Fruit fly (Drosophila melanogaster) whole organism, embryonic: ENCODE data around the gene Gcn5.
A peak's percentile ranks its signal among the peaks of the same experiment; 100 is the strongest.

Source experiments
- Atf3 ChIP-seq: fragments of 200-800 bp; sonication (Bioruptor generic); optimal IDR thresholded peaks from 3 replicates; lab custom pipeline; 2016; ENCODE audit warnings: missing biosample characterization, missing genetic modification characterization
- CG10543 ChIP-seq: fragments of 200-800 bp; sonication (Bioruptor generic); optimal IDR thresholded peaks from 3 replicates; lab custom pipeline; 2017; ENCODE audit warnings: missing biosample characterization, mild to moderate bottlenecking, missing genetic modification characterization, moderate library complexity
- CG13624 ChIP-seq: fragments of 200-800 bp; sonication (Bioruptor generic); optimal IDR thresholded peaks from 2 replicates; lab custom pipeline; 2016; ENCODE audit warnings: missing biosample characterization, missing genetic modification characterization
- CG14710 ChIP-seq: fragments of 200-800 bp; sonication (Bioruptor generic); optimal IDR thresholded peaks from 3 replicates; lab custom pipeline; 2019; ENCODE audit warnings: missing biosample characterization, mild to moderate bottlenecking, missing genetic modification characterization, moderate library complexity
- CG15601 ChIP-seq: fragments of 200-800 bp; sonication (Bioruptor generic); optimal IDR thresholded peaks from 3 replicates; lab custom pipeline; 2019; ENCODE audit warnings: missing biosample characterization, mild to moderate bottlenecking, missing genetic modification characterization, moderate library complexity
- CG18619 ChIP-seq: fragments of 200-800 bp; sonication (Bioruptor generic); optimal IDR thresholded peaks from 3 replicates; lab custom pipeline; 2017; ENCODE audit warnings: missing biosample characterization, mild to moderate bottlenecking, missing genetic modification characterization
- CG2120 ChIP-seq: fragments of 200-800 bp; sonication (Bioruptor generic); optimal IDR thresholded peaks from 3 replicates; lab custom pipeline; 2016; ENCODE audit warnings: missing biosample characterization, missing genetic modification characterization
- CG30020 ChIP-seq: fragments of 200-800 bp; optimal IDR thresholded peaks from 2 replicates; lab custom pipeline; 2019; ENCODE audit warnings: missing biosample characterization, mild to moderate bottlenecking, missing genetic modification characterization, moderate library complexity
- CG3838 ChIP-seq: fragments of 200-800 bp; sonication (Bioruptor generic); optimal IDR thresholded peaks from 3 replicates; lab custom pipeline; 2016; ENCODE audit warnings: missing biosample characterization, missing genetic modification characterization
- CG4854 ChIP-seq: fragments of 200-800 bp; sonication (Bioruptor generic); optimal IDR thresholded peaks from 2 replicates; lab custom pipeline; 2016; ENCODE audit warnings: missing biosample characterization, missing genetic modification characterization, inconsistent platforms
- CG6689 ChIP-seq: fragments of 200-800 bp; sonication (Bioruptor generic); IDR thresholded peaks from 2 replicates; pipeline ENCODE4 v1.3.6; 2022; ENCODE audit warnings: missing biosample characterization, missing genetic modification characterization
- CG6765 ChIP-seq: fragments of 200-800 bp; sonication (Bioruptor generic); optimal IDR thresholded peaks from 3 replicates; lab custom pipeline; 2017; ENCODE audit warnings: missing biosample characterization, mild to moderate bottlenecking, missing genetic modification characterization
- CG7271 ChIP-seq: fragments of 200-800 bp; sonication (Bioruptor generic); optimal IDR thresholded peaks from 2 replicates; lab custom pipeline; 2018; ENCODE audit warnings: missing biosample characterization, mild to moderate bottlenecking, missing genetic modification characterization, moderate library complexity
- CG8478 ChIP-seq: fragments of >200 bp; optimal IDR thresholded peaks from 2 replicates; lab custom pipeline; 2018
- CG8924 ChIP-seq: fragments of 200-800 bp; optimal IDR thresholded peaks from 3 replicates; lab custom pipeline; 2019; ENCODE audit warnings: missing biosample characterization, mild to moderate bottlenecking, missing genetic modification characterization, moderate library complexity
- Chrac-16 ChIP-seq: fragments of 200-800 bp; sonication (Bioruptor generic); optimal IDR thresholded peaks from 3 replicates; lab custom pipeline; 2016; ENCODE audit warnings: missing biosample characterization, missing genetic modification characterization
- D ChIP-seq, 2 experiments: fragments of 200-800 bp in 1 of 2; fragments of >200 bp in 1 of 2; sonication (Bioruptor generic) in 1 of 2; optimal IDR thresholded peaks; 2 replicates in 1 of 2; 3 replicates in 1 of 2; lab custom pipeline; 2017; ENCODE audit warnings: mild to moderate bottlenecking in 1 of 2, missing biosample characterization in 1 of 2, missing genetic modification characterization in 1 of 2, missing genetic modification reagents in 1 of 2
- Dad ChIP-seq: fragments of 200-800 bp; sonication (Bioruptor generic); optimal IDR thresholded peaks from 3 replicates; lab custom pipeline; 2016; ENCODE audit warnings: missing biosample characterization, missing genetic modification characterization
- Dek ChIP-seq: fragments of 200-800 bp; sonication (Bioruptor generic); optimal IDR thresholded peaks from 3 replicates; lab custom pipeline; 2019; ENCODE audit warnings: missing biosample characterization, mild to moderate bottlenecking, missing genetic modification characterization, moderate library complexity
- E2f2 ChIP-seq: fragments of 200-800 bp; sonication (Bioruptor generic); IDR thresholded peaks from 2 replicates; pipeline ENCODE4 v1.3.6; 2022; ENCODE audit warnings: missing biosample characterization, missing genetic modification characterization
- Ets65A ChIP-seq: fragments of 200-800 bp; sonication (Bioruptor generic); peaks from one replicate; lab custom pipeline; 2016; ENCODE audit warnings: missing biosample characterization, missing genetic modification characterization
- HLH54F ChIP-seq: fragments of 200-800 bp; sonication (Bioruptor generic); optimal IDR thresholded peaks from 3 replicates; lab custom pipeline; 2016; ENCODE audit warnings: missing biosample characterization, missing genetic modification characterization
- Hand ChIP-seq: fragments of 200-800 bp; sonication (Bioruptor generic); optimal IDR thresholded peaks from 2 replicates; lab custom pipeline; 2017; ENCODE audit warnings: mild to moderate bottlenecking, missing biosample characterization, missing genetic modification reagents, missing genetic modification characterization
- Hsf ChIP-seq: fragments of 200-800 bp; sonication (Bioruptor generic); optimal IDR thresholded peaks from 3 replicates; lab custom pipeline; 2016; ENCODE audit warnings: missing biosample characterization, missing genetic modification characterization
- Opbp ChIP-seq: fragments of 200-800 bp; sonication (Bioruptor generic); IDR thresholded peaks from 3 replicates; pipeline ENCODE4 v1.3.6; 2022; ENCODE audit warnings: missing biosample characterization, missing genetic modification characterization; ENCODE audit not compliant: partially characterized antibody
- Optix ChIP-seq: fragments of 200-800 bp; sonication (Bioruptor generic); IDR thresholded peaks from 3 replicates; pipeline ENCODE4 v1.3.6; 2022; ENCODE audit warnings: missing biosample characterization, missing genetic modification characterization
- Ravus ChIP-seq: fragments of 200-800 bp; sonication (Bioruptor generic); IDR thresholded peaks from 2 replicates; pipeline ENCODE4 v1.3.6; 2022; ENCODE audit warnings: missing biosample characterization, missing genetic modification characterization
- Stat92E ChIP-seq, 3 experiments: fragments of >200 bp in 2 of 3; fragments of 200-800 bp in 1 of 3; sonication (Bioruptor generic) in 1 of 3; optimal IDR thresholded peaks; 2 replicates each; lab custom pipeline; 2017 to 2019; ENCODE audit warnings: missing biosample characterization in 3 of 3, missing genetic modification characterization in 3 of 3, mild to moderate bottlenecking in 1 of 3, moderate library complexity in 1 of 3
- Xrp1 ChIP-seq: fragments of 200-800 bp; sonication (Bioruptor generic); IDR thresholded peaks from 2 replicates; pipeline ENCODE4 v1.3.6; 2022; ENCODE audit warnings: missing biosample characterization, missing genetic modification characterization
- ato ChIP-seq: fragments of 200-800 bp; sonication (Bioruptor generic); IDR thresholded peaks from 2 replicates; pipeline ENCODE4 v1.3.6; 2022; ENCODE audit warnings: missing biosample characterization, missing genetic modification characterization; ENCODE audit not compliant: partially characterized antibody
- cad ChIP-seq: fragments of >200 bp; optimal IDR thresholded peaks from 2 replicates; lab custom pipeline; 2017; ENCODE audit warnings: missing biosample characterization, missing genetic modification characterization
- cato ChIP-seq: fragments of 200-800 bp; sonication (Bioruptor generic); optimal IDR thresholded peaks from 2 replicates; lab custom pipeline; 2016; ENCODE audit warnings: missing biosample characterization, missing genetic modification characterization, borderline replicate concordance
- chm ChIP-seq: fragments of 200-800 bp; sonication (Bioruptor generic); IDR thresholded peaks from 2 replicates; pipeline ENCODE4 v1.3.6; 2022; ENCODE audit warnings: missing biosample characterization, missing genetic modification characterization
- crol ChIP-seq: fragments of 200-800 bp; sonication (Bioruptor generic); IDR thresholded peaks from 2 replicates; pipeline ENCODE4 v1.3.6; 2022; ENCODE audit warnings: missing biosample characterization, missing genetic modification characterization
- crp ChIP-seq, 2 experiments: fragments of 200-800 bp; sonication (Bioruptor generic); optimal IDR thresholded peaks; 2 replicates in 1 of 2; 3 replicates in 1 of 2; lab custom pipeline; 2017; ENCODE audit warnings: missing biosample characterization in 2 of 2, missing genetic modification characterization in 2 of 2, mild to moderate bottlenecking in 1 of 2, moderate library complexity in 1 of 2
- da ChIP-seq: fragments of 200-800 bp; sonication (Bioruptor generic); optimal IDR thresholded peaks from 2 replicates; lab custom pipeline; 2016; ENCODE audit warnings: missing biosample characterization, missing genetic modification characterization
- ewg ChIP-seq: fragments of 200-800 bp; sonication (Bioruptor generic); optimal IDR thresholded peaks from 3 replicates; lab custom pipeline; 2017; ENCODE audit warnings: mild to moderate bottlenecking, missing biosample characterization, missing genetic modification reagents, missing genetic modification characterization
- hbn ChIP-seq: fragments of 200-800 bp; sonication (Bioruptor generic); IDR thresholded peaks from 2 replicates; pipeline ENCODE4 v1.3.6; 2022; ENCODE audit warnings: missing biosample characterization, missing genetic modification characterization; ENCODE audit not compliant: partially characterized antibody
- kah ChIP-seq: fragments of 200-800 bp; sonication (Bioruptor generic); optimal IDR thresholded peaks from 2 replicates; lab custom pipeline; 2018; ENCODE audit warnings: missing biosample characterization, mild to moderate bottlenecking, missing genetic modification characterization
- ken ChIP-seq: fragments of 200-800 bp; sonication (Bioruptor generic); IDR thresholded peaks from 3 replicates; pipeline ENCODE4 v1.3.6; 2022; ENCODE audit warnings: missing biosample characterization, missing genetic modification characterization
- lab ChIP-seq: fragments of 200-800 bp; sonication (Bioruptor generic); optimal IDR thresholded peaks from 3 replicates; lab custom pipeline; 2017; ENCODE audit warnings: missing biosample characterization, missing genetic modification characterization, mild to moderate bottlenecking, moderate library complexity, missing genetic modification reagents
- repo ChIP-seq: fragments of 200-800 bp; sonication (Bioruptor generic); optimal IDR thresholded peaks from 2 replicates; lab custom pipeline; 2016; ENCODE audit warnings: missing biosample characterization, missing genetic modification characterization
- sd ChIP-seq: fragments of 200-800 bp; sonication (Bioruptor generic); optimal IDR thresholded peaks from 3 replicates; lab custom pipeline; 2018; ENCODE audit warnings: missing biosample characterization, mild to moderate bottlenecking, missing genetic modification characterization, moderate library complexity
- sr ChIP-seq: fragments of 200-800 bp; sonication (Bioruptor generic); IDR thresholded peaks from 3 replicates; pipeline ENCODE4 v1.3.6; 2022; ENCODE audit warnings: missing biosample characterization, missing genetic modification characterization
- sug ChIP-seq: fragments of 200-800 bp; optimal IDR thresholded peaks from 2 replicates; lab custom pipeline; 2019; ENCODE audit warnings: missing biosample characterization, mild to moderate bottlenecking, missing genetic modification characterization, moderate library complexity
- tin ChIP-seq: fragments of 200-800 bp; sonication (Bioruptor generic); optimal IDR thresholded peaks from 3 replicates; lab custom pipeline; 2016; ENCODE audit warnings: missing biosample characterization, missing genetic modification characterization
- vfl ChIP-seq: fragments of 200-800 bp; sonication (Bioruptor generic); optimal IDR thresholded peaks from 2 replicates; lab custom pipeline; 2016; ENCODE audit warnings: missing biosample characterization, missing genetic modification characterization
- zen2 ChIP-seq: fragments of 200-800 bp; sonication (Bioruptor generic); IDR thresholded peaks from 3 replicates; pipeline ENCODE4 v1.3.6; 2022; ENCODE audit warnings: missing biosample characterization, missing genetic modification characterization; ENCODE audit not compliant: partially characterized antibody
- zf30C ChIP-seq: fragments of 200-800 bp; sonication (Bioruptor generic); optimal IDR thresholded peaks from 3 replicates; lab custom pipeline; 2018; ENCODE audit warnings: missing biosample characterization, mild to moderate bottlenecking, missing genetic modification characterization
- zfh1 ChIP-seq: fragments of 200-800 bp; sonication (Bioruptor generic); IDR thresholded peaks from 3 replicates; pipeline ENCODE4 v1.3.6; 2022; ENCODE audit warnings: missing biosample characterization, missing genetic modification characterization

Gene Gcn5

DNA sequence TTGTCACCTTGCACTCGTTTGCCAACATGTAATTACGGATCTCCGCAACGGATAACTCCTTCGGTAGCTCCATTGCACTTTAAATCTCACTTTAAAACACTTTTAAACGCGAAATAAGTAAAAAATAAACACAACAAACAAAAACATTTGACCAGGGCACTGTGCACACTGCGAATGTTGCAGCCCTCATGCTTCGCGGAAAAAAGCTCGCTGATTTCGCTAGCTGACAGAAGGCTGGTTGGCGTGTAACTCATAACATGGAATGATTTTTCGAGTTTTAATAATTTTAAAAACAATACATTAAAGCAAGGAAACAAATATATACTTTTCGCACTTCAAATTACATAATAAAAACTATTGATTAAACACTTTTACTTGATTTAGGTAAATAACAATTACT, 48.6 kb upstream of the Gcn5 start, which contains the start of gene sowah (continued):
- no peak for TF ChIP-seq D (optimal IDR thresholded peaks at IDR 0.05; lab: Kevin White, UChicago)
- TF ChIP-seq D (GFP tag; optimal IDR thresholded peaks at IDR 0.05; lab: Kevin White, UChicago), result no peak
- TF ChIP-seq ken (GFP tag; lab: Robert Waterston, UW), result peak; percentile 68; the same call in 2 of the 3 replicates
- TF ChIP-seq CG15601, result peak; percentile 28
- TF ChIP-seq CG13624 (GFP tag; lab: Kevin White, UChicago), result peak; percentile 52
- peak; percentile 35 for TF ChIP-seq zf30C (GFP tag; lab: Kevin White, UChicago)
- peak; percentile 57 for TF ChIP-seq CG2120 (GFP tag; lab: Kevin White, UChicago)
- peak; percentile 30 for TF ChIP-seq vfl (GFP tag; lab: Kevin White, UChicago)
- peak; percentile 23 for TF ChIP-seq CG18619 (GFP tag; lab: Kevin White, UChicago)
- TF ChIP-seq Chrac-16 (GFP tag; lab: Kevin White, UChicago), result peak; percentile 29
- peak; percentile 57 for TF ChIP-seq E2f2
- TF ChIP-seq Atf3 (GFP tag; lab: Kevin White, UChicago), result peak; percentile 55
- TF ChIP-seq hbn (GFP tag; lab: Robert Waterston, UW), result no peak
- TF ChIP-seq ewg (GFP tag; lab: Kevin White, UChicago), result peak; percentile 65
- TF ChIP-seq zen2 (GFP tag; lab: Robert Waterston, UW), result no peak
- TF ChIP-seq Optix, result peak; percentile 23; the same call in 1 of the 3 replicates
- TF ChIP-seq cad, result no peak
- peak; percentile 8 for TF ChIP-seq repo (GFP tag; lab: Kevin White, UChicago)
- TF ChIP-seq Ravus, result no peak
- TF ChIP-seq CG3838 (GFP tag; lab: Kevin White, UChicago), result peak; percentile 94
- peak; percentile 37; the same call in 1 of the 2 replicates for TF ChIP-seq CG6689 (GFP tag; lab: Robert Waterston, UW)
- TF ChIP-seq Xrp1, result peak; percentile 48; the same call in 1 of the 2 replicates
- TF ChIP-seq sd, result peak; percentile 87
- peak; percentile 19 for TF ChIP-seq Dad (GFP tag; lab: Kevin White, UChicago)
- TF ChIP-seq sr, result peak; percentile 42; the same call in 1 of the 3 replicates
- no peak for TF ChIP-seq crol
- TF ChIP-seq tin (GFP tag; lab: Kevin White, UChicago), result peak; percentile 39
- peak; percentile 62; the same call in 2 of the 3 replicates for TF ChIP-seq zfh1
- peak; percentile 42 for TF ChIP-seq CG7271 (tag; lab: Kevin White, UChicago)
- TF ChIP-seq CG4854 (GFP tag; lab: Kevin White, UChicago), result peak; percentile 28
- TF ChIP-seq lab (GFP tag; lab: Kevin White, UChicago), result peak; percentile 37
- TF ChIP-seq CG10543, result peak; percentile 4
- no peak for TF ChIP-seq crp (GFP tag; optimal IDR thresholded peaks at IDR 0.05; lab: Kevin White, UChicago)
- TF ChIP-seq cato (GFP tag; lab: Kevin White, UChicago), result peak; percentile 13
- TF ChIP-seq Hand (GFP tag; lab: Kevin White, UChicago), result no peak
- TF ChIP-seq CG8478, result no peak
- TF ChIP-seq Opbp (GFP tag; lab: Robert Waterston, UW), result peak; percentile 65; the same call in 2 of the 3 replicates
- TF ChIP-seq kah (GFP tag; lab: Kevin White, UChicago), result peak; percentile 25
- TF ChIP-seq HLH54F (GFP tag; lab: Kevin White, UChicago), result peak; percentile 55
- TF ChIP-seq CG6765 (GFP tag; lab: Kevin White, UChicago), result no peak
- TF ChIP-seq Ets65A (GFP tag; lab: Kevin White, UChicago), result peak; percentile 97
- TF ChIP-seq Stat92E (GFP tag; optimal IDR thresholded peaks at IDR 0.05; lab: Kevin White, UChicago), result no peak
- TF ChIP-seq Hsf, result peak; percentile 53
- peak; percentile 45 for TF ChIP-seq CG8924
- TF ChIP-seq ato (GFP tag; lab: Robert Waterston, UW), result peak; percentile 48; the same call in 1 of the 2 replicates
- peak; percentile 38 for TF ChIP-seq Dek (tag; lab: Kevin White, UChicago)
- peak; percentile 67 for TF ChIP-seq CG14710 (tag; lab: Kevin White, UChicago)
- TF ChIP-seq chm, result no peak
- TF ChIP-seq sug (tag; lab: Kevin White, UChicago), result peak; percentile 55
- peak; percentile 56 for TF ChIP-seq CG30020 (tag; lab: Kevin White, UChicago)
- TF ChIP-seq da, result peak; percentile 20
